Worm (Caenorhabditis elegans): ENCODE measurements around the gene srw-123.
A peak's percentile ranks its signal among the peaks of the same experiment; 100 is the strongest.

srw-123 gene

DNA sequence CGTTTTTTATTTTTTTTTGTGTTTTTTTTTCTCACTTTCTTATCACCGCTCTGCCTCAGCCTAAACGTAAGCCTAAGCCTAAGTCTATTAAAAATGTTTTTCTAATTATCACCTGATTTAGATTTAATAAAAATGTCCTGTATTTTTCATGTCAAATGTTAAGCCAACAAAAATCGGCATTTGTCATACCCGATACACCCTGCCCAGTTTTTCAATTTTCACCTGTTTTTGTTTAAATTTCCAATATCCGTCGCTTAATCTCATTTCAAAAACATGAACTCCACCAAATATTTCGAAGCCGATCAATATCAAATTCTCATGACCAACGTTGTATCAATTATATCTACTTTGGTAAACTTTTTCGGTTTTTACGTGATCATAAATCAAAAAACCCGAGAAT lies 43.9 kb downstream of the srw-123 start, which contains the start of gene C31B8.1:
Gene C31B8.1 (plus strand): TSS at position 301 of the 400 bp plus-strand sequence.
- TF ChIP-seq efl-1 (optimal IDR thresholded peaks at IDR 0.05), result no peak
- TF ChIP-seq efl-1 (GFP tag; optimal IDR thresholded peaks at IDR 0.05 in 1 of 2), result peak in 1 of 2 experiments; percentile 78
- no peak for TF ChIP-seq nhr-12 (tag; optimal IDR thresholded peaks at IDR 0.05)

DNA sequence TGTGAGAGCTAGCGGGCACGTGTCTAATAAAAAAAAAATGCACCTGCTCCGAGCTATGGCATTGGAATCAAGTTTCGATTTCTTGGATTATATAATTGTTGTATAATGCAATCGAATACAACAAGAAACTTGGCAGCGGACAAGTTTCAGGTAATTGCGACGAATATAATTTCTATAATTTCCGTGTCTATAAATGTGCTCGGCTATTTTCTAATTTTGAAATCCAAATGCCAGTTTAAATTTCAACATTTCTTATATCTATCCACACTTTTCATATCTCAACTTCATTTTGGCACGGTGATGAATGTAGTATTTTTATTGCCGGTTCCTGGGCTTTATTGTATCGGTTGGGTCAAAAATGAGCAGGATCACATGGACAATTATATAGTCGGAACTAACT lies 45.4 kb downstream of the srw-123 start, which contains the start of gene C31B8.16:
Gene C31B8.16 (plus strand): TSS at position 301 of the 400 bp plus-strand sequence.
- TF ChIP-seq rnt-1 (tag; optimal IDR thresholded peaks at IDR 0.05), result no peak
- no peak for TF ChIP-seq isw-1 (GFP tag; IDR thresholded peaks at IDR 0.05)
- no peak for TF ChIP-seq egl-27 (tag; optimal IDR thresholded peaks at IDR 0.05)
- TF ChIP-seq nhr-28 (tag; optimal IDR thresholded peaks at IDR 0.05), result no peak
- TF ChIP-seq skn-1 (tag; optimal IDR thresholded peaks at IDR 0.05), result no peak
- no peak for TF ChIP-seq pqm-1 (tag; optimal IDR thresholded peaks at IDR 0.05)
- TF ChIP-seq tbx-2 (tag; optimal IDR thresholded peaks at IDR 0.05), result no peak
- no peak for TF ChIP-seq fos-1 (tag; optimal IDR thresholded peaks at IDR 0.05)
- TF ChIP-seq efl-1 (optimal IDR thresholded peaks at IDR 0.05), result no peak
- no peak for TF ChIP-seq efl-1 (GFP tag; optimal IDR thresholded peaks at IDR 0.05 in 1 of 2)
- TF ChIP-seq mef-2 (tag; optimal IDR thresholded peaks at IDR 0.05), result no peak
- no peak for TF ChIP-seq unc-86 (tag; optimal IDR thresholded peaks at IDR 0.05)
- no peak for TF ChIP-seq sox-4 (tag; optimal IDR thresholded peaks at IDR 0.05)
- no peak for TF ChIP-seq nhr-71 (tag; optimal IDR thresholded peaks at IDR 0.05)

DNA sequence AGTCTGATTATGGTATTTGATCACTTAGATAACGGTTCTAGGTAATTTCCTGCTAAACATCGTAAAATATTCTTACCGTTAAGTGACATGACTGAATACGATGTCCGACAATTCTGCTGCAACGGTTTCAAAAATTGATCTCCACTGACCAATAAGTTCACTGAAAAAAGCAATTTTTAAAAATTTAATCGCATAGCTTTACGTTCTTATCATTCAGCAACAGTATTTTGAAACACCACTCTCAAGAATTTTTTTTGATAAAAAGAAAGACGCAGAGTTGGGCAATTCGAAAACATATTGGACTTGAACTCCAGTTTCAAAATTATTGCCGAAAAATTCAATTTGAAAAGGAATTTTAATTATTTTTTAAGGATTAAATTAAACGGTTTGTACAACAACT lies 47.6 kb downstream of the srw-123 start, which contains the start of gene C31B8.12:
Gene C31B8.12 (minus strand): TSS at position 101 of the 400 bp plus-strand sequence.
- TF ChIP-seq snpc-4 (tag; optimal IDR thresholded peaks at IDR 0.05), result no peak
- TF ChIP-seq swsn-7 (tag; optimal IDR thresholded peaks at IDR 0.05), result no peak

All from whole organism, L1 larva.